Fruit fly (Drosophila melanogaster) whole organism, adult: ENCODE data around the gene CG32269.

Experiments used
- CG11617 ChIP-seq: fragments of 200-800 bp; sonication (Bioruptor generic); optimal IDR thresholded peaks from 2 replicates; lab custom pipeline; 2017; ENCODE audit warnings: mild to moderate bottlenecking, missing biosample characterization, missing genetic modification reagents, missing genetic modification characterization
- CG12768 ChIP-seq: fragments of 200-800 bp; sonication (Bioruptor generic); optimal IDR thresholded peaks from 2 replicates; lab custom pipeline; 2017; ENCODE audit warnings: missing biosample characterization, missing genetic modification characterization, mild to moderate bottlenecking, moderate library complexity, missing genetic modification reagents
- CG14711 ChIP-seq: fragments of 200-800 bp; sonication (Bioruptor generic); optimal IDR thresholded peaks from 2 replicates; lab custom pipeline; 2018; ENCODE audit warnings: missing biosample characterization, mild to moderate bottlenecking, missing genetic modification characterization, moderate library complexity
- CG1620 ChIP-seq: fragments of 200-800 bp; sonication (Bioruptor generic); optimal IDR thresholded peaks from 2 replicates; lab custom pipeline; 2016; ENCODE audit warnings: missing biosample characterization, missing genetic modification characterization
- CG33017 ChIP-seq: fragments of 200-800 bp; sonication (Bioruptor generic); optimal IDR thresholded peaks from 2 replicates; lab custom pipeline; 2018; ENCODE audit warnings: missing biosample characterization, mild to moderate bottlenecking, missing genetic modification characterization, moderate library complexity
- CG5204 ChIP-seq: fragments of 200-800 bp; sonication (Bioruptor generic); optimal IDR thresholded peaks from 2 replicates; lab custom pipeline; 2016; ENCODE audit warnings: missing biosample characterization, missing genetic modification characterization
- CG7045 ChIP-seq: fragments of 200-800 bp; sonication (Bioruptor generic); optimal IDR thresholded peaks from 2 replicates; lab custom pipeline; 2017; ENCODE audit warnings: missing biosample characterization, mild to moderate bottlenecking, missing genetic modification characterization
- CG7101 ChIP-seq: fragments of 200-800 bp; sonication (Bioruptor generic); optimal IDR thresholded peaks from 2 replicates; lab custom pipeline; 2018; ENCODE audit warnings: missing biosample characterization, mild to moderate bottlenecking, missing genetic modification characterization, moderate library complexity
- Clk ChIP-seq: fragments of 200-800 bp; sonication (Bioruptor generic); optimal IDR thresholded peaks from 2 replicates; lab custom pipeline; 2017; ENCODE audit warnings: missing biosample characterization, missing genetic modification characterization
- Crg-1 ChIP-seq: fragments of 200-800 bp; sonication (Bioruptor generic); optimal IDR thresholded peaks from 2 replicates; lab custom pipeline; 2016; ENCODE audit warnings: missing biosample characterization, missing genetic modification characterization
- Hr96 ChIP-seq: fragments of 200-800 bp; sonication (Bioruptor generic); optimal IDR thresholded peaks from 2 replicates; lab custom pipeline; 2016; ENCODE audit warnings: missing biosample characterization, missing genetic modification characterization
- Mnt ChIP-seq: fragments of 200-800 bp; sonication (Bioruptor generic); optimal IDR thresholded peaks from 2 replicates; lab custom pipeline; 2016; ENCODE audit warnings: missing biosample characterization, mild to moderate bottlenecking, missing genetic modification characterization
- bab1 ChIP-seq: fragments of 200-800 bp; sonication (Bioruptor generic); optimal IDR thresholded peaks from 3 replicates; lab custom pipeline; 2019; ENCODE audit warnings: missing biosample characterization, mild to moderate bottlenecking, missing genetic modification characterization, moderate library complexity
- cic ChIP-seq: fragments of 200-800 bp; sonication (Bioruptor generic); optimal IDR thresholded peaks from 2 replicates; lab custom pipeline; 2017; ENCODE audit warnings: missing biosample characterization, mild to moderate bottlenecking, missing genetic modification characterization, moderate library complexity
- cnc ChIP-seq, 2 experiments: fragments of >200 bp; optimal IDR thresholded peaks; 2 replicates each; lab custom pipeline; 2017
- kay ChIP-seq: fragments of 200-800 bp; sonication (Bioruptor generic); peaks from one replicate; lab custom pipeline; 2016; ENCODE audit warnings: missing biosample characterization, missing genetic modification characterization, borderline replicate concordance
- ovo ChIP-seq: fragments of 200-800 bp; sonication (Bioruptor generic); optimal IDR thresholded peaks from 2 replicates; lab custom pipeline; 2016; ENCODE audit warnings: missing biosample characterization, missing genetic modification characterization
- pad ChIP-seq: fragments of 200-800 bp; sonication (Bioruptor generic); optimal IDR thresholded peaks from 3 replicates; lab custom pipeline; 2017; ENCODE audit warnings: missing biosample characterization, missing genetic modification characterization, mild to moderate bottlenecking, moderate library complexity, missing genetic modification reagents
- tj ChIP-seq: fragments of 200-800 bp; sonication (Bioruptor generic); optimal IDR thresholded peaks from 3 replicates; lab custom pipeline; 2017; ENCODE audit warnings: missing biosample characterization, mild to moderate bottlenecking, missing genetic modification characterization, moderate library complexity
- toe ChIP-seq: fragments of 200-800 bp; sonication (Bioruptor generic); optimal IDR thresholded peaks from 2 replicates; lab custom pipeline; 2016; ENCODE audit warnings: missing biosample characterization, missing genetic modification characterization

Gene CG32269

DNA sequence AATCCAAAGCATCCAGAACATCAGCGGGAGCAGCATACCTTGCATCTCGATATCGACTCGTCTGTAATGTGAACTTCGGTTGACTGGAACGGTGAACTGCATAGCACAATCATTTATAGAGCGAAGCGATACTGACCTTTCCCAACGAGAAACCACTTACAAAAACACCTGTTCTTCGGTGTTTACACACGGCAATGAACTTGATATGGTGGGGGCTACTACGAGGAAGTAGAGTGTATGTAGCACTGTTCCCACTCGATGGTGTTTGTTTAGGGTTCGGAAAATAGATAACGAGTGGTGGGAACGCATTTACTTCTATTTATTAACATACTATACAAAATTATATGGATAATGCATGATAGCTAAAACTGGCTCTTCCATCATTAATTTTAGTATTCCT is at the start of gene CG32269, which contains the start of gene CG32270:
TSS of gene CG32269 (minus strand) at position 91 of the 400 bp plus-strand sequence.
TSS of gene CG32270 (minus strand) at position 91 of the 400 bp plus-strand sequence.
- TF ChIP-seq Mnt (GFP tag; lab: Kevin White, UChicago) (peak; percentile 60), Hr96 (GFP tag; lab: Kevin White, UChicago) (peak; percentile 40), CG7045 (GFP tag; lab: Kevin White, UChicago) (peak; percentile 52), pad (GFP tag; lab: Kevin White, UChicago) (peak; percentile 12), toe (GFP tag; lab: Kevin White, UChicago) (peak; percentile 46), CG1620 (GFP tag; lab: Kevin White, UChicago) (peak; percentile 23), bab1 (GFP tag; lab: Kevin White, UChicago) (no peak), cnc (optimal IDR thresholded peaks at IDR 0.05; lab: Kevin White, UChicago) (no peak), ovo (peak; percentile 24), CG11617 (peak; percentile 18), CG12768 (GFP tag; lab: Kevin White, UChicago) (peak; percentile 73), cic (GFP tag; lab: Kevin White, UChicago) (peak; percentile 65), Crg-1 (GFP tag; lab: Kevin White, UChicago) (peak; percentile 51), CG33017 (tag; lab: Kevin White, UChicago) (peak; percentile 2), kay (GFP tag; lab: Kevin White, UChicago) (no peak), tj (GFP tag; lab: Kevin White, UChicago) (no peak), CG14711 (tag; lab: Kevin White, UChicago) (no peak), CG7101 (peak; percentile 48)

dm6 chr3L:3257690-3258089 is 48.9 kb upstream of the CG32269 start, which contains the start of gene ckd:
ckd (plus strand) TSS chr3L:3257878.
- TF ChIP-seq cic (GFP tag; lab: Kevin White, UChicago) (no peak), kay (GFP tag; lab: Kevin White, UChicago) (no peak), CG7101 (no peak), cnc (optimal IDR thresholded peaks at IDR 0.05; lab: Kevin White, UChicago) (no peak), CG33017 (tag; lab: Kevin White, UChicago) (no peak), pad (GFP tag; lab: Kevin White, UChicago) (no peak), CG7045 (GFP tag; lab: Kevin White, UChicago) (no peak), CG5204 (no peak), ovo (no peak), Crg-1 (GFP tag; lab: Kevin White, UChicago) (no peak), CG12768 (GFP tag; lab: Kevin White, UChicago) (no peak), Mnt (GFP tag; lab: Kevin White, UChicago) (no peak), CG14711 (tag; lab: Kevin White, UChicago) (no peak), CG1620 (GFP tag; lab: Kevin White, UChicago) (no peak), Clk (GFP tag; lab: Kevin White, UChicago) (no peak), toe (GFP tag; lab: Kevin White, UChicago) (no peak), CG11617 (no peak), Hr96 (GFP tag; lab: Kevin White, UChicago) (no peak)

DNA sequence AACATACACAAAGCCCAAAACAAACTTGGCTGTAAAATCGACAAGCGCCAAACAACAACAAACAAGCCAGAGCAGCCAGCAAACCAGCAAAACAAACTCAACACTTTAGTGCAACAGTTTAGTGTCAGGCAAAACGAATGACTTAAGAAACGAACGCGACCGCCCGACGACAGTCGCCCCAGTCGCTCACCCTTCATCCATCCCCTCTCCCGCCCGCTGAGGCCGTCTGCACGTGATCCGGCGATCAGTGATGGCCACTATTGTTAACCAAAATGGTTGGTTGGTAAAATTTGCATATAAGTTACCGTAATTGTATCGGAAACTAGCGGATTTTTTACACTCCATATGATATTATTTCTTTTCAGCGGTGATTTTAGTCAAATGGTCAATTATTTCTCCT is 44.8 kb upstream of the CG32269 start:
- no peak for TF ChIP-seq CG11617
- TF ChIP-seq pad (GFP tag; lab: Kevin White, UChicago): no peak
- no peak for TF ChIP-seq CG5204
- TF ChIP-seq tj (GFP tag; lab: Kevin White, UChicago): no peak
- no peak for TF ChIP-seq CG12768 (GFP tag; lab: Kevin White, UChicago)
- no peak for TF ChIP-seq CG7101
- TF ChIP-seq Crg-1 (GFP tag; lab: Kevin White, UChicago): no peak
- TF ChIP-seq Clk (GFP tag; lab: Kevin White, UChicago): no peak
- no peak for TF ChIP-seq bab1 (GFP tag; lab: Kevin White, UChicago)
- no peak for TF ChIP-seq CG1620 (GFP tag; lab: Kevin White, UChicago)
- no peak for TF ChIP-seq ovo
- TF ChIP-seq CG7045 (GFP tag; lab: Kevin White, UChicago): no peak

DNA sequence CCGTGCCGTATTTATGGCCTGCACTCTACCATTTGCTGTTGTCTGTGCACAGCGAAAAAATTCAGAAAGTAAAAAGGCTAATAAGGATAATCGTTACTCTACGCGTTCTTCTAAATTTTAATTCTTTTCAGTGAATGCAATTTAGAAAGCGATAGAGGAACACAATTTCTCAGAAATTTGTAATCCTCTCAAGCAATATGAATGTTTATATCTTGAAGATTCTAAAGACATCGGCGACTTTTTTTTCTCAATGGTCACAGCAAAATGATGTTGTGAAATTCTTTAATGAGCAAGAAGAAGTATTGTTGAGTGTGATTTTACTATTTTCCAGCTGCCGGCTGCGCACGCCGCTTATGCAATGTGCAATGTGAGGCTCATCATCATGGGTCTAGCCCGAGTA is 44.1 kb upstream of the CG32269 start:
- TF ChIP-seq CG7101: no peak
- no peak for TF ChIP-seq CG12768 (GFP tag; lab: Kevin White, UChicago)
- no peak for TF ChIP-seq CG14711 (tag; lab: Kevin White, UChicago)
- no peak for TF ChIP-seq tj (GFP tag; lab: Kevin White, UChicago)
- TF ChIP-seq cnc (optimal IDR thresholded peaks at IDR 0.05; lab: Kevin White, UChicago): no peak
- no peak for TF ChIP-seq CG11617
- no peak for TF ChIP-seq pad (GFP tag; lab: Kevin White, UChicago)
- no peak for TF ChIP-seq CG7045 (GFP tag; lab: Kevin White, UChicago)
- no peak for TF ChIP-seq CG1620 (GFP tag; lab: Kevin White, UChicago)
- TF ChIP-seq CG33017 (tag; lab: Kevin White, UChicago): no peak
- no peak for TF ChIP-seq bab1 (GFP tag; lab: Kevin White, UChicago)
- TF ChIP-seq Mnt (GFP tag; lab: Kevin White, UChicago): no peak
- TF ChIP-seq Clk (GFP tag; lab: Kevin White, UChicago): no peak
- TF ChIP-seq Hr96 (GFP tag; lab: Kevin White, UChicago): no peak
- no peak for TF ChIP-seq CG5204

DNA sequence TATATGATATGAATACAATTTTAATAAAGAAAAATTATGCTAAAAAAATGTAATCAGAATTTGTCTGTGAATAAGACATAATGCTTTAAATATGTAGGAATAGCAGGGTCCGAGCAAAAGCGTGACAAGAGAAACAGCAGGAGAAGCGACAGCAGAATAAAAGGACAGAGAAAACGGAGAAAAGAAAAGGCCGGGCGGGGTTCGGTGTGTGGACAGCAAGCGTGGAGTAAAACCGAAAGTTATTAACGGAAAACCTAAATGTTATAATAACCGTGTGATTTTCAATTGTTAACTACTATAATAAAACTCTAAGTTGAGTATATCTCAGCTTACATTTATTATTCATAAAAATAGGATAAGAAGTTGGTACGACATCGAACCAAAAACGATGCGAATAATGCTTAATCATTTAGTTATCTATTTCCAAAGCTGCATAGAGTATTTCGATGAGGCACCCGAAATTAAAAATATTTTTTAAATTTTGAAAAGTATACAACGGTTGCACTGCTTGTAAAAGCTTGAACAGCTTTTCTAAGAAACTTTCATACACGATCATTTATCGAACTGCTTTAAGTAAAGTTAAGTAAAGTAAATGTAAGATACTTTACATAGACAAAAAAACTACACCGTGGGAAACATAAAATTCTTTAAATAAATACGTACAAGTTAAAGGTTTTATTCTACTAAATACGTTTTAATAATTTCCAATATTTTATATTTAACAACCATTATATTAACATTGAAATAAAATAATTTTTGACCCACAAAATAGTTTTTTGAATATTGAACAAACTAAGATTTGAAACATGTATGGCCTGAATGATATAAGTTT is 43.1 kb upstream of the CG32269 start:
- TF ChIP-seq CG1620 (GFP tag; lab: Kevin White, UChicago) (no peak), kay (GFP tag; lab: Kevin White, UChicago) (peak; percentile 1)
